Worm (Caenorhabditis elegans) whole organism, L4 larva: Measurements from ENCODE around the gene kreg-1.

ENCODE experiments used
- F26F4.8 ChIP-seq: fragments of 200-800 bp; sonication (Bioruptor generic); conservative IDR thresholded peaks from 2 replicates; pipeline ENCODE4 v1.3.6; 2022; ENCODE audit warnings: missing genetic modification characterization, missing compliant biosample characterization
- F44E2.7 ChIP-seq: fragments of 200-800 bp; sonication (Bioruptor generic); IDR thresholded peaks from 2 replicates; pipeline ENCODE4 v2.1.2; 2022; ENCODE audit warnings: missing genetic modification characterization, missing compliant biosample characterization
- F49E8.2 ChIP-seq: sonication (generic microtip); optimal IDR thresholded peaks from 2 replicates; lab custom pipeline; 2016; ENCODE audit warnings: missing compliant biosample characterization, mild to moderate bottlenecking, missing genetic modification characterization, borderline replicate concordance
- T20F7.1 ChIP-seq: fragments of 200-800 bp; sonication (Bioruptor generic); optimal IDR thresholded peaks from 2 replicates; lab custom pipeline; 2018; ENCODE audit warnings: mild to moderate bottlenecking, missing genetic modification characterization, missing compliant biosample characterization
- Y5F2A.4 ChIP-seq: fragments of 200-800 bp; sonication (Bioruptor generic); optimal IDR thresholded peaks from 2 replicates; lab custom pipeline; 2018; ENCODE audit warnings: mild to moderate bottlenecking, missing genetic modification characterization, missing compliant biosample characterization
- aha-1 ChIP-seq: fragments of 150-350 bp; peaks from one replicate; lab custom pipeline; 2014; ENCODE audit warnings: missing biosample characterization, missing genetic modification characterization
- attf-4 ChIP-seq: sonication (generic microtip); optimal IDR thresholded peaks from 3 replicates; lab custom pipeline; 2017; ENCODE audit warnings: missing biosample characterization, missing genetic modification characterization
- ceh-28 ChIP-seq: fragments of 150-350 bp; optimal IDR thresholded peaks from 2 replicates; lab custom pipeline; 2014; ENCODE audit warnings: missing biosample characterization, missing genetic modification reagents, missing genetic modification characterization
- ceh-82 ChIP-seq: sonication (generic microtip); optimal IDR thresholded peaks from 2 replicates; lab custom pipeline; 2017; ENCODE audit warnings: missing biosample characterization, missing genetic modification characterization
- ces-1 ChIP-seq: fragments of 150-350 bp; sonication (generic microtip); optimal IDR thresholded peaks from 4 replicates; lab custom pipeline; 2014; ENCODE audit warnings: missing biosample characterization, missing genetic modification reagents, missing genetic modification characterization
- dmd-6 ChIP-seq: fragments of 200-800 bp; sonication (Bioruptor generic); IDR thresholded peaks from 2 replicates; pipeline ENCODE4 v1.3.6; 2022; ENCODE audit warnings: missing genetic modification reagents, missing genetic modification characterization, missing compliant biosample characterization
- dmd-9 ChIP-seq: fragments of 200-800 bp; sonication (Bioruptor generic); IDR thresholded peaks from 2 replicates; pipeline ENCODE4 v1.3.6; 2022; ENCODE audit warnings: missing genetic modification reagents, missing genetic modification characterization, missing compliant biosample characterization
- dpl-1 ChIP-seq: fragments of 150-350 bp; optimal IDR thresholded peaks from 2 replicates; lab custom pipeline; 2014; ENCODE audit warnings: missing biosample characterization, missing genetic modification reagents, missing genetic modification characterization
- duxl-1 ChIP-seq: sonication (generic microtip); optimal IDR thresholded peaks from 2 replicates; lab custom pipeline; 2016; ENCODE audit warnings: mild to moderate bottlenecking, missing genetic modification characterization, moderate library complexity, missing compliant biosample characterization; ENCODE audit not compliant: poor library complexity
- egl-27 ChIP-seq: sonication (generic microtip); optimal IDR thresholded peaks from 3 replicates; lab custom pipeline; 2017; ENCODE audit warnings: missing biosample characterization, missing genetic modification reagents, missing genetic modification characterization
- fkh-10 ChIP-seq: fragments of 150-350 bp; optimal IDR thresholded peaks from 2 replicates; lab custom pipeline; 2014; ENCODE audit warnings: missing biosample characterization, missing genetic modification reagents, missing genetic modification characterization
- fos-1 ChIP-seq: fragments of 150-350 bp; optimal IDR thresholded peaks from 2 replicates; lab custom pipeline; 2014; ENCODE audit warnings: missing biosample characterization, missing genetic modification characterization
- hif-1 ChIP-seq, 2 experiments: sonication (generic microtip); optimal IDR thresholded peaks; 2 replicates each; lab custom pipeline; 2016 to 2017; ENCODE audit warnings: missing compliant biosample characterization in 2 of 2, missing genetic modification characterization in 2 of 2, missing genetic modification reagents in 2 of 2, missing genotype in 2 of 2, mild to moderate bottlenecking in 1 of 2
- hlh-11 ChIP-seq: fragments of 200-800 bp; sonication (Bioruptor generic); optimal IDR thresholded peaks from 2 replicates; lab custom pipeline; 2018; ENCODE audit warnings: mild to moderate bottlenecking, missing genetic modification characterization, missing compliant biosample characterization
- hlh-30 ChIP-seq: sonication (generic microtip); optimal IDR thresholded peaks from 2 replicates; lab custom pipeline; 2017; ENCODE audit warnings: antibody characterized with exemption, mild to moderate bottlenecking, missing genetic modification characterization, missing compliant biosample characterization; ENCODE audit not compliant: insufficient read depth
- lin-13 ChIP-seq: fragments of 150-350 bp; optimal IDR thresholded peaks from 2 replicates; lab custom pipeline; 2014; ENCODE audit warnings: missing biosample characterization, missing genetic modification reagents, missing genetic modification characterization
- lin-15B ChIP-seq: fragments of 150-350 bp; sonication (generic microtip); optimal IDR thresholded peaks from 3 replicates; lab custom pipeline; 2014; ENCODE audit warnings: missing biosample characterization, missing genetic modification characterization
- madf-5 ChIP-seq, 2 experiments: fragments of 200-800 bp; sonication (Bioruptor generic); IDR thresholded peaks; 2 replicates each; pipeline ENCODE4 v1.3.6; 2022; ENCODE audit warnings: missing compliant biosample characterization in 2 of 2, missing genetic modification characterization in 2 of 2
- madf-9 ChIP-seq: fragments of 200-800 bp; sonication (Bioruptor generic); conservative IDR thresholded peaks from 2 replicates; pipeline ENCODE4 v1.3.6; 2022; ENCODE audit warnings: missing genetic modification reagents, missing genetic modification characterization, missing compliant biosample characterization
- mxl-3 ChIP-seq: fragments of 200-800 bp; sonication (Bioruptor generic); optimal IDR thresholded peaks from 2 replicates; lab custom pipeline; 2018; ENCODE audit warnings: mild to moderate bottlenecking, missing genetic modification characterization, missing compliant biosample characterization
- nhr-11 ChIP-seq: fragments of 150-350 bp; optimal IDR thresholded peaks from 2 replicates; lab custom pipeline; 2014; ENCODE audit warnings: missing biosample characterization, missing genetic modification characterization
- nhr-237 ChIP-seq: sonication (generic microtip); optimal IDR thresholded peaks from 2 replicates; lab custom pipeline; 2017; ENCODE audit warnings: missing biosample characterization, missing genetic modification characterization
- nhr-25 ChIP-seq: sonication (generic microtip); optimal IDR thresholded peaks from 2 replicates; lab custom pipeline; 2017; ENCODE audit warnings: missing genetic modification characterization, mild to moderate bottlenecking, missing compliant biosample characterization, antibody characterized with exemption, moderate library complexity, borderline replicate concordance; ENCODE audit not compliant: insufficient read depth
- nhr-28 ChIP-seq: fragments of 150-350 bp; optimal IDR thresholded peaks from 2 replicates; lab custom pipeline; 2014; ENCODE audit warnings: missing biosample characterization, missing genetic modification characterization
- nhr-41 ChIP-seq: fragments of 200-800 bp; sonication (Bioruptor generic); IDR thresholded peaks from 2 replicates; pipeline ENCODE4 v1.3.6; 2022; ENCODE audit warnings: missing genetic modification reagents, missing genetic modification characterization, missing compliant biosample characterization
- nhr-48 ChIP-seq: sonication (generic microtip); optimal IDR thresholded peaks from 2 replicates; lab custom pipeline; 2016; ENCODE audit warnings: mild to moderate bottlenecking, missing genetic modification characterization, missing compliant biosample characterization
- nhr-77 ChIP-seq: fragments of 150-350 bp; optimal IDR thresholded peaks from 2 replicates; lab custom pipeline; 2014; ENCODE audit warnings: missing biosample characterization, missing genetic modification characterization
- pqm-1 ChIP-seq: sonication (generic microtip); optimal IDR thresholded peaks from 2 replicates; lab custom pipeline; 2017; ENCODE audit warnings: missing biosample characterization, missing genetic modification characterization
- saeg-2 ChIP-seq: fragments of 200-800 bp; sonication (Bioruptor generic); IDR thresholded peaks from 2 replicates; pipeline ENCODE4 v1.3.6; 2022; ENCODE audit warnings: missing genetic modification reagents, missing genetic modification characterization, missing compliant biosample characterization
- sdz-12 ChIP-seq: fragments of 200-800 bp; sonication (Bioruptor generic); optimal IDR thresholded peaks from 2 replicates; lab custom pipeline; 2018; ENCODE audit warnings: mild to moderate bottlenecking, missing genetic modification characterization, missing compliant biosample characterization
- set-16 ChIP-seq: fragments of 200-800 bp; sonication (Bioruptor generic); IDR thresholded peaks from 2 replicates; pipeline ENCODE4 v1.3.6; 2022; ENCODE audit warnings: missing genetic modification reagents, missing genetic modification characterization, missing compliant biosample characterization
- skn-1 ChIP-seq: fragments of 150-350 bp; optimal IDR thresholded peaks from 2 replicates; lab custom pipeline; 2014; ENCODE audit warnings: missing biosample characterization, missing genetic modification characterization
- spr-3 ChIP-seq: fragments of 200-800 bp; sonication (Bioruptor generic); optimal IDR thresholded peaks from 2 replicates; lab custom pipeline; 2018; ENCODE audit warnings: mild to moderate bottlenecking, missing genetic modification characterization, missing compliant biosample characterization
- tag-97 ChIP-seq: fragments of 200-800 bp; sonication (Bioruptor generic); IDR thresholded peaks from 2 replicates; pipeline ENCODE4 v1.3.6; 2022; ENCODE audit warnings: missing genetic modification characterization, missing compliant biosample characterization
- unc-62 ChIP-seq, 3 experiments: fragments of 150-350 bp in 1 of 3; sonication (generic microtip); optimal IDR thresholded peaks in 2 of 3; peaks in 1 of 3; 1 replicate in 1 of 3; 2 replicates in 2 of 3; lab custom pipeline; 2014 to 2017; ENCODE audit warnings: missing biosample characterization in 3 of 3, missing genetic modification characterization in 3 of 3, missing genetic modification reagents in 3 of 3, missing genotype in 1 of 3
- zfp-2 ChIP-seq: sonication (generic microtip); optimal IDR thresholded peaks from 2 replicates; lab custom pipeline; 2016; ENCODE audit warnings: mild to moderate bottlenecking, missing genetic modification characterization, missing compliant biosample characterization

Gene kreg-1

DNA sequence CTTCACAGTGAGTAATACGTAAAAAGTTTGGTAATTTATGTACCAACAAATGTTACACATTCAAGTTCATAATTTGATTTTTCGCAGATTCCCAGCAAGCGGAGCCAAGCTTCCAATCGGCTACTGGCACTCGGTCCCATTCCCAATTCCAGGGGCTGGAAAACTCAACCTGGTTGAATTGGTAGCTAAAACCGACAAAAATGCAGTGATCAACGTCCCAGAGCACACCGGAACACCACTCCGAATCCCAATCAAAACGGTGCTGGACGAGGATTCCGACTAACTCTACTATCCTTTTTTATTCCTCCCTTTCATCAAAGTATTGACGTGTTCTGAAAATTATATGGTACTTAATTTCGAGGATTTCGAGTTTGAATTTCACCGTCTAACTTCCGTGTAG, 32.2 kb upstream of the kreg-1 start:
- TF ChIP-seq unc-62 (GFP tag; optimal IDR thresholded peaks at IDR 0.05 in 1 of 2; lab: Kevin White, UChicago) (peak in 1 of 2 experiments; percentile 96), unc-62 (tag; optimal IDR thresholded peaks at IDR 0.05; lab: Kevin White, UChicago) (no peak), attf-4 (tag; lab: Kevin White, UChicago) (no peak), lin-13 (GFP tag; lab: Kevin White, UChicago) (no peak)

DNA sequence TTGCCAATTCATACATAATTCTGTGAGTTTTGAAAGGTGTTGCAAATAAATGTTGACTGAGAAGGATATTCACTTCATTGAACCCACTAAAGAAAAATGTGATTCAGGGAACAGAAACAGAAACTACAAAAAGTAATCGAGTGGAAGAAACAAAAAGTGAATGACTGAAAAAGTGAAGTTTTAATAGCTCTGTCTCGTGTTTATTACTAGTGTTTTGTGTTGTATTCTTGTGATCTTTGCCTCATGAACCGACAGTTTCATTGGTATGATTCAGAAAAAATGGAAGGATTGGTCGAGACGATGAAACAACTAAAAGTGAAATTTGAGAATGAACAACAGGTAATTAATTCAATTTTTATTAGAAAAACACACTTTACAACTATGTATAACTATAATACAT, 31.7 kb upstream of the kreg-1 start:
- TF ChIP-seq madf-5 (GFP tag; IDR thresholded peaks at IDR 0.05; lab: Robert Waterston, UW) = no peak
- TF ChIP-seq madf-9 (GFP tag; lab: Robert Waterston, UW) = no peak
- peak; percentile 58 for TF ChIP-seq nhr-28 (tag; lab: Kevin White, UChicago)
- TF ChIP-seq hlh-30 = peak; percentile 64
- TF ChIP-seq F49E8.2 (tag; lab: Kevin White, UChicago) = no peak
- TF ChIP-seq Y5F2A.4 (GFP tag; lab: Kevin White, UChicago) = no peak
- no peak for TF ChIP-seq F44E2.7 (GFP tag; lab: Robert Waterston, UW)
- no peak for TF ChIP-seq spr-3 (GFP tag; lab: Kevin White, UChicago)
- no peak for TF ChIP-seq tag-97 (GFP tag; lab: Robert Waterston, UW)
- no peak for TF ChIP-seq hlh-11 (tag; lab: Kevin White, UChicago)
- no peak for TF ChIP-seq sdz-12 (GFP tag; lab: Kevin White, UChicago)
- no peak for TF ChIP-seq egl-27
- TF ChIP-seq nhr-25 (tag; lab: Kevin White, UChicago) = no peak
- no peak for TF ChIP-seq hif-1 (tag; optimal IDR thresholded peaks at IDR 0.05; lab: Kevin White, UChicago)
- TF ChIP-seq unc-62 (GFP tag; optimal IDR thresholded peaks at IDR 0.05 in 1 of 2; lab: Kevin White, UChicago) = peak in 1 of 2 experiments; percentile 37
- no peak for TF ChIP-seq unc-62 (tag; optimal IDR thresholded peaks at IDR 0.05; lab: Kevin White, UChicago)
- TF ChIP-seq fos-1 = no peak
- TF ChIP-seq ces-1 (GFP tag; lab: Kevin White, UChicago) = no peak
- no peak for TF ChIP-seq pqm-1 (tag; lab: Kevin White, UChicago)
- TF ChIP-seq skn-1 (tag; lab: Kevin White, UChicago) = no peak
- TF ChIP-seq ceh-82 (tag; lab: Kevin White, UChicago) = no peak
- TF ChIP-seq duxl-1 (tag; lab: Kevin White, UChicago) = no peak
- TF ChIP-seq ceh-28 (tag; lab: Kevin White, UChicago) = no peak

DNA sequence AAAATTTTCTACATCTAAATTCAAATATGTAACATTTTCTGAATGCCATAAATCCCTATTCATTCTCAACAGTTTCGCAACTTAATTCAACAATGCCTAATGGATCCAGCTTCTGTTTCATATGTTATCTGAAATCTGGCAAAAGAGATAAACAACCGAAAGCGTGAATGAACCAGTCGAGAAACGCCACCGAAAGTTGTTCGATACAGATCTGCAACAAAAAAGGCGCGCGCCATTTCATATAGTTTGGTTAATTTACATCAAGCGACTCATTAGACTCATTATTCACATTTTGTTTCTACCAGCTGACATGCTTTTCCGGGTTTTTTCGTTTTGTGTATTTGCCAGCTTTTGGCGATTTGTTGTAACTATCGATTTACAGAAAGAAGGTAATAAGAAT, 28.0 kb upstream of the kreg-1 start, which contains the start of gene K09E2.1:
Gene K09E2.1 (plus strand): TSS at position 301 of the 400 bp plus-strand sequence.
- no peak for TF ChIP-seq nhr-237 (tag; lab: Kevin White, UChicago)
- no peak for TF ChIP-seq nhr-77 (tag; lab: Kevin White, UChicago)
- no peak for TF ChIP-seq nhr-41 (GFP tag; lab: Robert Waterston, UW)
- TF ChIP-seq fos-1 = no peak
- TF ChIP-seq F49E8.2 (tag; lab: Kevin White, UChicago) = no peak
- TF ChIP-seq fkh-10 (GFP tag; lab: Kevin White, UChicago) = no peak
- TF ChIP-seq dmd-9 (GFP tag; lab: Robert Waterston, UW) = no peak
- no peak for TF ChIP-seq aha-1 (tag; lab: Kevin White, UChicago)
- TF ChIP-seq nhr-11 = no peak

- no peak for TF ChIP-seq dpl-1 (GFP tag; lab: Kevin White, UChicago)
- no peak for TF ChIP-seq T20F7.1 (GFP tag; lab: Kevin White, UChicago)
- no peak for TF ChIP-seq zfp-2 (tag; lab: Kevin White, UChicago)
- TF ChIP-seq F26F4.8 (GFP tag; lab: Robert Waterston, UW) = no peak
- TF ChIP-seq unc-62 (GFP tag; optimal IDR thresholded peaks at IDR 0.05 in 1 of 2; lab: Kevin White, UChicago) = no peak
- no peak for TF ChIP-seq unc-62 (tag; optimal IDR thresholded peaks at IDR 0.05; lab: Kevin White, UChicago)
- no peak for TF ChIP-seq mxl-3 (GFP tag; lab: Kevin White, UChicago)
- TF ChIP-seq set-16 (GFP tag; lab: Robert Waterston, UW) = no peak
- TF ChIP-seq Y5F2A.4 (GFP tag; lab: Kevin White, UChicago) = no peak
- no peak for TF ChIP-seq fos-1
- no peak for TF ChIP-seq lin-13 (GFP tag; lab: Kevin White, UChicago)
- no peak for TF ChIP-seq dmd-6
- TF ChIP-seq nhr-48 (tag; lab: Kevin White, UChicago) = no peak
- TF ChIP-seq ces-1 (GFP tag; lab: Kevin White, UChicago) = no peak
- no peak for TF ChIP-seq nhr-237 (tag; lab: Kevin White, UChicago)
- TF ChIP-seq nhr-25 (tag; lab: Kevin White, UChicago) = no peak
- TF ChIP-seq lin-15B (tag; lab: Kevin White, UChicago) = no peak
- TF ChIP-seq saeg-2 (GFP tag; lab: Robert Waterston, UW) = no peak
Measured at ce11 chrX:8697517-8697916, 12.0 kb upstream of the kreg-1 start, which contains the start of gene frpr-8. Gene frpr-8 (plus strand): TSS chrX:8697817.
